Worm (Caenorhabditis elegans) whole organism, young adult: Measurements from ENCODE around the gene fbxa-138.

Source experiments
- aptf-2 ChIP-seq: fragments of 200-800 bp; sonication (Bioruptor generic); conservative IDR thresholded peaks from 2 replicates; pipeline ENCODE4 v1.3.6; 2022; ENCODE audit warnings: missing genetic modification reagents, missing genetic modification characterization, missing compliant biosample characterization
- bed-1 ChIP-seq: fragments of 200-800 bp; sonication (Bioruptor generic); IDR thresholded peaks from 2 replicates; pipeline ENCODE4 v1.3.6; 2022; ENCODE audit warnings: missing genetic modification reagents, missing genetic modification characterization, missing compliant biosample characterization
- dpl-1 ChIP-seq: fragments of 150-350 bp; optimal IDR thresholded peaks from 2 replicates; lab custom pipeline; 2014; ENCODE audit warnings: missing biosample characterization, missing genetic modification reagents, missing genetic modification characterization
- gei-17 ChIP-seq: fragments of 200-800 bp; sonication (Bioruptor generic); optimal IDR thresholded peaks from 2 replicates; lab custom pipeline; 2018; ENCODE audit warnings: mild to moderate bottlenecking, missing genetic modification characterization, missing compliant biosample characterization
- lag-1 ChIP-seq: fragments of 200-800 bp; sonication (Bioruptor generic); IDR thresholded peaks from 2 replicates; pipeline ENCODE4 v1.3.6; 2022; ENCODE audit warnings: missing genetic modification reagents, missing genetic modification characterization, missing compliant biosample characterization
- zim-3 ChIP-seq: sonication (generic microtip); optimal IDR thresholded peaks from 2 replicates; lab custom pipeline; 2017; ENCODE audit warnings: mild to moderate bottlenecking, missing genetic modification characterization, moderate library complexity, missing compliant biosample characterization

- no peak for TF ChIP-seq aptf-2 (GFP tag; lab: Robert Waterston, UW)
- TF ChIP-seq gei-17 (GFP tag; lab: Kevin White, UChicago), result no peak
- TF ChIP-seq zim-3, result no peak
- TF ChIP-seq bed-1, result no peak
- TF ChIP-seq lag-1, result no peak
- no peak for TF ChIP-seq dpl-1 (GFP tag; lab: Kevin White, UChicago)
These were observed 29.2 kb upstream of the fbxa-138 start for ce11 chrIII:1413125-1413837.
